Worm (Caenorhabditis elegans) whole organism, L2 larva: ENCODE results near the gene fig-1.

Experiments
- ama-1 ChIP-seq: fragments of 150-350 bp; optimal IDR thresholded peaks from 2 replicates; lab custom pipeline; 2018; ENCODE audit warnings: inconsistent platforms
- nhr-23 ChIP-seq: fragments of 150-350 bp; optimal IDR thresholded peaks from 2 replicates; lab custom pipeline; 2014; ENCODE audit warnings: missing biosample characterization, missing genetic modification reagents, missing genetic modification characterization
- nhr-237 ChIP-seq: fragments of 150-350 bp; optimal IDR thresholded peaks from 2 replicates; lab custom pipeline; 2014; ENCODE audit warnings: missing biosample characterization, missing genetic modification characterization
- skn-1 ChIP-seq: sonication (generic microtip); optimal IDR thresholded peaks from 2 replicates; lab custom pipeline; 2017; ENCODE audit warnings: missing biosample characterization, missing genetic modification characterization
- unc-62 ChIP-seq: fragments of 150-350 bp; optimal IDR thresholded peaks from 2 replicates; lab custom pipeline; 2014; ENCODE audit warnings: missing biosample characterization, missing genetic modification reagents, missing genetic modification characterization

DNA sequence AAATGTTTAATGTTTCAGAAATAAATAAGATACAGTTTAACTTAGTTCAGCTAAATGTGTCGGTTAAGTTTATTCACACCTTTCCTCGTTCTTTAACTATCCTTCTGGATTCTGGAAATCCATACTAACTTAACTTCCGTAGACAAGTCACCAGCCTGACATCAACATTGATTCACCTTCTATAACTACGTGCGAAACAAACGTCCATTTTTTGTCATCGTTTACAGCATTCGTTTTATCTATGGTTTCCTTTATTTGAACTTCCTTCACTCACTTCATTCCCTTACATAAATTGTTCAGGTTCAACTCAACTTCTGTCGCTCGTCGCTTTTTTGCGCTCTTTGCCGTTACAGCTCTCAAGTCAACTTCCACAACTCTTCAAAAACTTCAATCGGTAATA is 39.9 kb downstream of the fig-1 start, which contains the start of gene F17C11.26:
- TF ChIP-seq skn-1 (tag; lab: Kevin White, UChicago) (no peak), unc-62 (GFP tag; lab: Kevin White, UChicago) (no peak), nhr-237 (tag; lab: Kevin White, UChicago) (no peak), ama-1 (lab: Kevin White, UChicago) (no peak), nhr-23 (tag; lab: Kevin White, UChicago) (no peak)
